Worm (Caenorhabditis elegans) whole organism, midembryonic: ENCODE results near the gene sas-5.

Experiments
- T22C8.4 ChIP-seq: fragments of 200-800 bp; sonication (Bioruptor generic); IDR thresholded peaks from 2 replicates; pipeline ENCODE4 v1.3.6; 2022; ENCODE audit warnings: missing genetic modification characterization, missing compliant biosample characterization
- cog-1 ChIP-seq: sonication (generic microtip); optimal IDR thresholded peaks from 2 replicates; lab custom pipeline; 2016; ENCODE audit warnings: missing genetic modification characterization, missing compliant biosample characterization
- klf-2 ChIP-seq: fragments of 200-800 bp; sonication (Bioruptor generic); conservative IDR thresholded peaks from 2 replicates; pipeline ENCODE4 v1.3.6; 2022; ENCODE audit warnings: missing genetic modification reagents, missing genetic modification characterization, missing compliant biosample characterization
- med-1 ChIP-seq: sonication (generic microtip); optimal IDR thresholded peaks from 2 replicates; lab custom pipeline; 2017; ENCODE audit warnings: missing genetic modification characterization, mild to moderate bottlenecking, missing compliant biosample characterization, antibody characterized with exemption, missing genetic modification reagents; ENCODE audit not compliant: insufficient read depth
- tab-1 ChIP-seq: fragments of 200-800 bp; sonication (Bioruptor generic); IDR thresholded peaks from 2 replicates; pipeline ENCODE4 v1.3.6; 2022; ENCODE audit warnings: missing genetic modification characterization, missing compliant biosample characterization
- ztf-23 ChIP-seq: fragments of 200-800 bp; sonication (Bioruptor generic); IDR thresholded peaks from 2 replicates; pipeline ENCODE4 v1.3.6; 2022; ENCODE audit warnings: missing genetic modification reagents, missing genetic modification characterization, missing compliant biosample characterization
- ztf-29 ChIP-seq: fragments of 200-800 bp; sonication (Bioruptor generic); IDR thresholded peaks from 2 replicates; pipeline ENCODE4 v1.3.6; 2022; ENCODE audit warnings: missing genetic modification reagents, missing genetic modification characterization, missing compliant biosample characterization

DNA sequence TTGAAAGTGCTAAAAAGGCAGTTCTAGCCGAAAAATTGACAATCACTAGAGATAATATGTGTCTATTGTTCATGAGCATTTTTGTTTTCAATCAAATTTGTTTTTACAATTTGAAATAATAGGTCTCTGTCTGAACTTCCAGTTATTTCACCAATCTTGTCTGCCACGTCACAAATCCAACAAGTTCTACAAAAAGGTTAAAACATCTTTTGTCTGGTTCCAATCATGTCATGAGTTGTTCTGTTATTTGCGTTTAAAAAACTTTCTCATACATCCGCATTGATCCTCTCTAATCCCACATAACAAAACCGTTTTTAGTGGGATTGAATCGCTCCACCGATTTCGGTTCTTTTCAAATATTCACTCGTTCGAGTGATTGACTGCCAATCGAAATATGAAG lies 9.7 kb upstream of the sas-5 start, which contains the start of gene F35B12.9:
- no peak for TF ChIP-seq T22C8.4 (GFP tag; lab: Robert Waterston, UW)
- no peak for TF ChIP-seq klf-2 (GFP tag; lab: Robert Waterston, UW)
- no peak for TF ChIP-seq tab-1 (GFP tag; lab: Robert Waterston, UW)
- no peak for TF ChIP-seq med-1 (GFP tag; lab: Kevin White, UChicago)
- no peak for TF ChIP-seq ztf-29
- no peak for TF ChIP-seq ztf-23 (GFP tag; lab: Robert Waterston, UW)
- TF ChIP-seq cog-1 = no peak
